Worm (Caenorhabditis elegans) whole organism, L4 larva: ENCODE results near the gene tmem-17.

ENCODE experiments used
- R02D3.7 ChIP-seq: fragments of 150-350 bp; sonication (generic microtip); optimal IDR thresholded peaks from 3 replicates; lab custom pipeline; 2014; ENCODE audit warnings: missing biosample characterization, missing genetic modification characterization
- Y75B8A.6 ChIP-seq: fragments of 200-800 bp; sonication (Bioruptor generic); IDR thresholded peaks from 2 replicates; pipeline ENCODE4 v1.3.6; 2022; ENCODE audit warnings: missing genetic modification reagents, missing genetic modification characterization, missing compliant biosample characterization
- ZK546.5 ChIP-seq, 2 experiments: sonication (generic microtip); optimal IDR thresholded peaks; 2 replicates each; lab custom pipeline; 2017; ENCODE audit warnings: missing biosample characterization in 2 of 2, missing genetic modification characterization in 2 of 2
- ama-1 ChIP-seq: fragments of 150-350 bp; optimal IDR thresholded peaks from 2 replicates; lab custom pipeline; 2014; ENCODE audit warnings: inconsistent platforms, mixed read lengths
- fos-1 ChIP-seq: fragments of 150-350 bp; optimal IDR thresholded peaks from 2 replicates; lab custom pipeline; 2014; ENCODE audit warnings: missing biosample characterization, missing genetic modification characterization
- hlh-11 ChIP-seq: fragments of 200-800 bp; sonication (Bioruptor generic); optimal IDR thresholded peaks from 2 replicates; lab custom pipeline; 2018; ENCODE audit warnings: mild to moderate bottlenecking, missing genetic modification characterization, missing compliant biosample characterization
- jun-1 ChIP-seq: fragments of 150-350 bp; optimal IDR thresholded peaks from 2 replicates; lab custom pipeline; 2014; ENCODE audit warnings: missing biosample characterization, missing genetic modification reagents, missing genetic modification characterization
- nhr-77 ChIP-seq: fragments of 150-350 bp; optimal IDR thresholded peaks from 2 replicates; lab custom pipeline; 2014; ENCODE audit warnings: missing biosample characterization, missing genetic modification characterization
- spr-3 ChIP-seq: fragments of 200-800 bp; sonication (Bioruptor generic); optimal IDR thresholded peaks from 2 replicates; lab custom pipeline; 2018; ENCODE audit warnings: mild to moderate bottlenecking, missing genetic modification characterization, missing compliant biosample characterization

ce11 chrIII:7062580-7062979 is 7.5 kb upstream of the tmem-17 start, which contains the start of gene R01H2.1:
- TF ChIP-seq Y75B8A.6 (GFP tag; lab: Robert Waterston, UW), result no peak
- no peak for TF ChIP-seq hlh-11 (tag; lab: Kevin White, UChicago)
- no peak for TF ChIP-seq ama-1 (lab: Kevin White, UChicago)
- TF ChIP-seq fos-1 (tag; lab: Kevin White, UChicago), result no peak
- TF ChIP-seq jun-1, result no peak
- TF ChIP-seq spr-3 (GFP tag; lab: Kevin White, UChicago), result no peak
- no peak for TF ChIP-seq nhr-77 (tag; lab: Kevin White, UChicago)
- TF ChIP-seq ZK546.5 (tag; optimal IDR thresholded peaks at IDR 0.05; lab: Kevin White, UChicago), result no peak
- TF ChIP-seq R02D3.7 (tag; lab: Kevin White, UChicago), result no peak
